Worm (Caenorhabditis elegans) whole organism, L4/young adult: ENCODE measurements around the gene VC5.2.

Source experiments
- W03F9.2 ChIP-seq: fragments of 150-350 bp; optimal IDR thresholded peaks from 2 replicates; lab custom pipeline; 2014; ENCODE audit warnings: missing biosample characterization, missing genetic modification characterization
- dao-5 ChIP-seq: sonication (generic microtip); optimal IDR thresholded peaks from 2 replicates; lab custom pipeline; 2016; ENCODE audit warnings: missing genotype, missing genetic modification characterization, moderate library complexity, missing compliant biosample characterization
- him-1 ChIP-seq: sonication (generic microtip); optimal IDR thresholded peaks from 2 replicates; lab custom pipeline; 2016; ENCODE audit warnings: missing genotype, missing genetic modification reagents, missing genetic modification characterization, missing compliant biosample characterization

The VC5.2 gene

DNA sequence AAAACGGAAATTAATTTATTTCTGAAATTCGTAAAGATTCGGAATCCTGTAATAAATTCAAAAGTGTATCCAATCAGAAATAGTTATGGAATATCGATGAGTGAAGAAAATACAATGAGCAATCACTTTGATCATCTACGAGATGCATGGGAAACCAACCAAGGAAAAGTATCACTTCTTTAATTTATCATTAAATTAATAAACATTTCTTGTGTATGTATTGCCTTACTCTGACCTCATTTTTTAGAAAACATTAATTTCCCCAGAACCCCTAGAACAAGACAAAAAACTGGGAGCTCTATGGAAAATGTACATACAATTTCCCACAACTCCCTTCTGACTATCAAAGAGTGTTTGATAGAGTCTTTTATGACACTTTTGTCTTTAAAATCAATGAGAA lies 48.2 kb downstream of the VC5.2 start, which contains the start of gene F10D2.16:
F10D2.16 (plus strand) TSS at position 301 of the 400 bp plus-strand sequence.
- TF ChIP-seq him-1 (no peak), dao-5 (tag; lab: Kevin White, UChicago) (no peak), W03F9.2 (tag; lab: Kevin White, UChicago) (no peak)

ce11 chrV:7136859-7137258 lies 51.1 kb downstream of the VC5.2 start:
- TF ChIP-seq him-1: no peak
- TF ChIP-seq dao-5 (tag; lab: Kevin White, UChicago): no peak
- TF ChIP-seq W03F9.2 (tag; lab: Kevin White, UChicago): no peak

ce11 chrV:7138320-7138719 lies 52.6 kb downstream of the VC5.2 start, which contains the start of gene str-112:
Gene str-112, minus strand, starts transcription at chrV:7138420.
- no peak for TF ChIP-seq dao-5 (tag; lab: Kevin White, UChicago)
- no peak for TF ChIP-seq him-1
- no peak for TF ChIP-seq W03F9.2 (tag; lab: Kevin White, UChicago)
